Fruit fly (Drosophila melanogaster): ENCODE data around the gene AsnS.

Gene AsnS

dm6 chr3L:21176935-21177581 lies 4.1 kb downstream of the AsnS start (continued):
- TF ChIP-seq MESR4 (GFP tag; optimal IDR thresholded peaks at IDR 0.05) (no peak), CG9215 (GFP tag; IDR thresholded peaks at IDR 0.05) (peak; percentile 72), CG2889 (GFP tag; IDR thresholded peaks at IDR 0.05) (peak; percentile 71; the same call in 2 of the 3 replicates), Awh (GFP tag; IDR thresholded peaks at IDR 0.05) (peak; percentile 69; the same call in 1 of the 2 replicates), gsb (GFP tag; IDR thresholded peaks at IDR 0.05) (peak; percentile 83), wor (GFP tag; IDR thresholded peaks at IDR 0.05) (no peak), stwl (tag; optimal IDR thresholded peaks at IDR 0.05) (no peak), lab (GFP tag; optimal IDR thresholded peaks at IDR 0.05) (peak; percentile 86), CG18262 (tag; optimal IDR thresholded peaks at IDR 0.05) (no peak), Sox102F (GFP tag; optimal IDR thresholded peaks at IDR 0.05) (no peak), Gsc (GFP tag; IDR thresholded peaks at IDR 0.05) (no peak), danr (GFP tag; IDR thresholded peaks at IDR 0.05) (no peak), CG7745 (tag; optimal IDR thresholded peaks at IDR 0.05) (no peak), CG10462 (GFP tag; optimal IDR thresholded peaks at IDR 0.05) (no peak), emc (GFP tag; optimal IDR thresholded peaks at IDR 0.05) (peak; percentile 35), Dbx (GFP tag; IDR thresholded peaks at IDR 0.05) (peak; percentile 89), Bgb (GFP tag; IDR thresholded peaks at IDR 0.05; ENCODE audit: partially characterized antibody) (no peak), odd (GFP tag; optimal IDR thresholded peaks at IDR 0.05) (peak; percentile 3), yki (optimal IDR thresholded peaks at IDR 0.05) (no peak), CG14014 (GFP tag; IDR thresholded peaks at IDR 0.05) (peak; percentile 80), seq (GFP tag; IDR thresholded peaks at IDR 0.05) (peak; percentile 74), sr (GFP tag; IDR thresholded peaks at IDR 0.05) (no peak), CG12769 (tag; optimal IDR thresholded peaks at IDR 0.05) (no peak), so (GFP tag; IDR thresholded peaks at IDR 0.05) (peak; percentile 67; the same call in 1 of the 3 replicates), psq (GFP tag; optimal IDR thresholded peaks at IDR 0.05) (peak; percentile 20), CG12299 (tag; optimal IDR thresholded peaks at IDR 0.05) (peak; percentile 16), CG11695 (GFP tag; IDR thresholded peaks at IDR 0.05) (peak; percentile 79; the same call in 2 of the 3 replicates), CG15011 (GFP tag; optimal IDR thresholded peaks at IDR 0.05) (peak; percentile 67), CG2129 (GFP tag; IDR thresholded peaks at IDR 0.05; ENCODE audit: partially characterized antibody) (no peak), kah (GFP tag; optimal IDR thresholded peaks at IDR 0.05) (no peak), Mad (GFP tag; optimal IDR thresholded peaks at IDR 0.05) (peak; percentile 48), fd3F (GFP tag; optimal IDR thresholded peaks at IDR 0.05) (peak; percentile 79), NC2β (GFP tag; optimal IDR thresholded peaks at IDR 0.05) (no peak), CG30403 (GFP tag; optimal IDR thresholded peaks at IDR 0.05) (peak; percentile 75), CG14667 (GFP tag; IDR thresholded peaks at IDR 0.05) (peak; percentile 57), Adf1 (GFP tag; IDR thresholded peaks at IDR 0.05) (peak; percentile 62), cas (GFP tag; IDR thresholded peaks at IDR 0.05) (peak; percentile 52; the same call in 1 of the 2 replicates), br (optimal IDR thresholded peaks at IDR 0.05) (no peak), pum (GFP tag; optimal IDR thresholded peaks at IDR 0.05) (peak; percentile 37), tap (tag; optimal IDR thresholded peaks at IDR 0.05) (no peak), grau (tag; optimal IDR thresholded peaks at IDR 0.05) (peak; percentile 80), CG17186 (GFP tag; optimal IDR thresholded peaks at IDR 0.05) (no peak), HLHmδ (GFP tag; optimal IDR thresholded peaks at IDR 0.05) (no peak), Hr78 (GFP tag; optimal IDR thresholded peaks at IDR 0.05) (no peak), zfh1 (GFP tag; IDR thresholded peaks at IDR 0.05) (peak; percentile 39; the same call in 1 of the 3 replicates), CG1603 (tag; optimal IDR thresholded peaks at IDR 0.05) (no peak), CG1832 (GFP tag; optimal IDR thresholded peaks at IDR 0.05) (no peak), caup (GFP tag; optimal IDR thresholded peaks at IDR 0.05; ENCODE audit: severe bottlenecking) (peak; percentile 76), Camta (GFP tag; optimal IDR thresholded peaks at IDR 0.05) (peak; percentile 36), Chrac-16 (GFP tag; optimal IDR thresholded peaks at IDR 0.05) (peak; percentile 49)
